Fruit fly (Drosophila melanogaster): ENCODE measurements around the gene CG13059.

- TF ChIP-seq CG8478 (optimal IDR thresholded peaks at IDR 0.05), result no peak
- TF ChIP-seq CTCF (optimal IDR thresholded peaks at IDR 0.05), result no peak
These were observed 35.1 kb upstream of the CG13059 start, which contains the start of gene CG13046 for dm6 chr3L:16288322-16288721.

Measured in S2 (cell line).